Worm (Caenorhabditis elegans): Measurements from ENCODE around the gene T26C5.4.

Gene T26C5.4

DNA sequence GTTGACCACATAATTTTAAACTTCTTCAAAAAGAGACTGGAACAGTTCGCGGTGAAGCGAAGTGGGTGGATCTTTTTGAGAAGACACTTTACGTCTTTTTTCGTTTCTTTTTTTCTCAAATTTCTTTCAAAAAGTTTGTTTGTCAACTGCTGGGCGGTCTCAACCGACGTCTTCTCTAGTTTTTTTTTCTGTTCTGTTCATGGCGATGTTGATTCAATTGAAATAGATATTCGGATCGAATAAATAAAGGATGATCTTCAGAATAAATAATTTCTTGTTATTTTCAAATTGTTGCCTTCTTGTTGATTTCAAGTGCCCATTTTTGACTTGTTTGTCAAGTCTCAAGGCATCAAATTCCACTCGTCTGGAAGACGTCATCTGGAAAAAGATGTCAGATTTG lies at the start of gene T26C5.4:
Gene T26C5.4 (minus strand): TSS at position 101 of the 400 bp plus-strand sequence.
- TF ChIP-seq B0035.1 (tag; optimal IDR thresholded peaks at IDR 0.05) (no peak), ztf-18 (tag; optimal IDR thresholded peaks at IDR 0.05) (no peak), pha-4 (tag; optimal IDR thresholded peaks at IDR 0.05) (no peak)

DNA sequence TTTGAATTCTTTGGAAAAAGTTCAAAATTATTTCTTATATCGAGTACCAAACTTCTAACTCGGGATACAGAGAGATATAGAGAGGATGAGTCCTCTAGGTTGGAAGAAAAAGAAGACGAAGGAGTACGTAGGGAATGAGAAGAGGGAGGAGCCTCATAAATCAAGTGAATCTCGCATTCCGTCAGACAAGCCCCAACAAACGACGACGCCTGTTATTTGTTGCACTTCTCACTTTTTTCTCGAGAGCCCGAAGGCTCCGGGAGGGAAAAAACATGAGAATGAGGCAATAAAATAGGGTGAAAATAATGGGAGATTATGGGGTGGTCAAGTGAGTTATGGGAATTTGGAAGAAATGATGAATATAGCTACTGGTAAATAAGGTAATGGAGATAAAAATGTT lies 49.4 kb upstream of the T26C5.4 start:
- TF ChIP-seq die-1 (tag; optimal IDR thresholded peaks at IDR 0.05), result no peak
- TF ChIP-seq unc-130 (GFP tag; optimal IDR thresholded peaks at IDR 0.05), result no peak
- no peak for TF ChIP-seq snpc-1.1 (tag; optimal IDR thresholded peaks at IDR 0.05; ENCODE audit: insufficient read depth)
- no peak for TF ChIP-seq B0019.2 (GFP tag; conservative IDR thresholded peaks at IDR 0.05)
- no peak for TF ChIP-seq chd-7 (tag; optimal IDR thresholded peaks at IDR 0.05)
- no peak for TF ChIP-seq nfya-2 (GFP tag; IDR thresholded peaks at IDR 0.05)
- TF ChIP-seq Y95B8A.8 (GFP tag; IDR thresholded peaks at IDR 0.05), result no peak
- no peak for TF ChIP-seq hsf-1 (GFP tag; IDR thresholded peaks at IDR 0.05)
- no peak for TF ChIP-seq madf-3 (GFP tag; IDR thresholded peaks at IDR 0.05)
- TF ChIP-seq lsl-1 (GFP tag; optimal IDR thresholded peaks at IDR 0.05), result no peak
- TF ChIP-seq mel-28 (tag; optimal IDR thresholded peaks at IDR 0.05; ENCODE audit: borderline replicate concordance), result no peak
- no peak for TF ChIP-seq ZK185.1 (tag; optimal IDR thresholded peaks at IDR 0.05; ENCODE audit: poor library complexity, severe bottlenecking)
- TF ChIP-seq him-1 (tag; optimal IDR thresholded peaks at IDR 0.05), result no peak
- no peak for TF ChIP-seq nfyb-1 (GFP tag; IDR thresholded peaks at IDR 0.05)
- no peak for TF ChIP-seq pbrm-1 (GFP tag; IDR thresholded peaks at IDR 0.05)
- no peak for TF ChIP-seq ceh-100 (GFP tag; IDR thresholded peaks at IDR 0.05)

DNA sequence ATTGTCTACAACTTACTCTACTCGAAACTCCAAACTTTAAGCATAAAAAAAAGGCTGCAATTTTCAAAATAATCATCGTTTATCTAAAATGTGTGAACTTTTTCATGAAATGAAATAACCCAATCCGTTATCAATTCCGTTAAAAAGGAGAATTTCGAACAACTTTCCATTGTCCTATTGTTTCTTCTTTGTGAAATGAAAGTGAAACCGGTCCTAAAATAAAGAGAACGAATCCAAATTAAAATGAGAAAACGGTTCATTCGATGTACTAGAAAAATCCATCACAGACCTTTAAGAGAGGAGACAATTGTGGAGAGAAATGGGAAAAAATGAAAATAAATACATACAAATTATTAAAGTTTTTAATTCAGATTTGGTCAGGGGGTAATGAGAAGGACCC lies 45.4 kb upstream of the T26C5.4 start, which contains the start of gene C01G6.9:
Gene C01G6.9 (minus strand): TSS at position 141 of the 400 bp plus-strand sequence.
- TF ChIP-seq ekl-4 (GFP tag; IDR thresholded peaks at IDR 0.05) (no peak), attf-3 (GFP tag; conservative IDR thresholded peaks at IDR 0.05) (no peak), ceh-58 (GFP tag; IDR thresholded peaks at IDR 0.05) (no peak)

DNA sequence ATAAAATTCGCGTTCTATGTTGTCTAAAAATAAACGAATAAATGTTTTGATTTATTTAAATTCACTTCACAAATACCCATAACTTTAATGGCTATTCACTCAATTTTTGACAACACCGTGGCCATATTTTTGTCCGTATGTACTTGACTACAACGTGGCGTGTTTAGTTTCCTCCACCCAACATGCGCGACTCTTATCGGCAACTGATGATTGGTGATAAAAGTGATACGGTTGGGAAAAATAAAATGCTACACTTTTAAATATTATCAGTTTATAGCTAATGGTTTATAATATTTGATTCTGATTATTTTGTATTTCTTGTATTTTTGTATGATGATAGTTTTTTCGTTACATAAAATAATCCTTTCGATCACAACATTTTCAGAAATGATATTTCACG lies 41.3 kb upstream of the T26C5.4 start, which contains the start of gene acs-7:
Gene acs-7 (plus strand): TSS at position 386 of the 400 bp plus-strand sequence.
- TF ChIP-seq nhr-80 (tag; optimal IDR thresholded peaks at IDR 0.05) (peak; percentile 86), nfya-1 (tag; optimal IDR thresholded peaks at IDR 0.05; ENCODE audit: borderline replicate concordance, insufficient read depth) (no peak), ztf-22 (GFP tag; optimal IDR thresholded peaks at IDR 0.05) (no peak), let-607 (tag; optimal IDR thresholded peaks at IDR 0.05) (peak in 1 of 2 experiments; percentile 26)

DNA sequence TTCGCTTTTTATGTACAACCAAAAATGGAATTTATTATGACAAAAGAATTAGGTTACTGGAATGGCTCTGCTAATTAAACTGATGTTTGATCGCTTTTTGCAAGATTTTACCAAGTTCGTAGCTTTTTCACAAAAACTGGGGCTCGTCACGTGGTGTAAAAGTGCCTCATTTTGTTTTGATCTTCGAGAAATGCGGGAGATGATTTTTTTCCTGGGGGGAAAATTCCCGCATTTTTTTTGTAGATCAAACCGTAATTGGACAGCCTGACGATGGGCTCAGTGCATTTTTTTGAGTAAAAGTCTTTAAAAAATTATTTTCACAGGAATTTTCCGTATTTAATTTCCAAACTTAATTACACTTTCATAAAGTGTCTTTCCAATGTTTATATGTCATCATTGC lies 38.8 kb upstream of the T26C5.4 start:
- peak; percentile 70 for TF ChIP-seq xnd-1 (tag; optimal IDR thresholded peaks at IDR 0.05)
- no peak for TF ChIP-seq T07F8.4 (tag; optimal IDR thresholded peaks at IDR 0.05)
- TF ChIP-seq F33H1.4 (GFP tag; IDR thresholded peaks at IDR 0.05), result peak; percentile 49
- TF ChIP-seq dpl-1 (GFP tag; optimal IDR thresholded peaks at IDR 0.05), result peak; percentile 1
- peak; percentile 29; the same call in 1 of the 2 replicates for TF ChIP-seq ceh-91 (GFP tag; IDR thresholded peaks at IDR 0.05)
- TF ChIP-seq Y79H2A.3 (GFP tag; conservative IDR thresholded peaks at IDR 0.05), result no peak
- TF ChIP-seq hmg-1.2 (GFP tag; IDR thresholded peaks at IDR 0.05), result peak; percentile 23; the same call in 1 of the 2 replicates
- peak; percentile 26; the same call in 1 of the 2 replicates for TF ChIP-seq ekl-4 (GFP tag; IDR thresholded peaks at IDR 0.05)
- TF ChIP-seq F52B5.7 (tag; optimal IDR thresholded peaks at IDR 0.05), result no peak
- peak; percentile 85 for TF ChIP-seq madf-6 (GFP tag; IDR thresholded peaks at IDR 0.05)
- TF ChIP-seq madf-8 (GFP tag; conservative IDR thresholded peaks at IDR 0.05), result peak; percentile 55
- peak; percentile 73 for TF ChIP-seq efl-1 (GFP tag; optimal IDR thresholded peaks at IDR 0.05)
